Fruit fly (Drosophila melanogaster) whole organism, embryonic: ENCODE measurements around the gene CG7506.

Experiments
- ATbp ChIP-seq: fragments of 200-800 bp; sonication (Bioruptor generic); optimal IDR thresholded peaks from 2 replicates; lab custom pipeline; 2017; ENCODE audit warnings: missing biosample characterization, mild to moderate bottlenecking, missing genetic modification characterization, missing genetic modification reagents
- CG10366 ChIP-seq: fragments of 200-800 bp; sonication (Bioruptor generic); IDR thresholded peaks from 2 replicates; pipeline ENCODE4 v1.3.6; 2022; ENCODE audit warnings: missing biosample characterization, missing genetic modification characterization
- CG10959 ChIP-seq: fragments of 200-800 bp; sonication (Bioruptor generic); IDR thresholded peaks from 2 replicates; pipeline ENCODE4 v1.3.6; 2022; ENCODE audit warnings: missing biosample characterization, missing genetic modification characterization
- CG11696 ChIP-seq: fragments of 200-800 bp; sonication (Bioruptor generic); IDR thresholded peaks from 2 replicates; pipeline ENCODE4 v1.3.6; 2022; ENCODE audit warnings: missing biosample characterization, missing genetic modification characterization
- CG12659 ChIP-seq: fragments of 200-800 bp; sonication (Bioruptor generic); optimal IDR thresholded peaks from 3 replicates; lab custom pipeline; 2017; ENCODE audit warnings: mild to moderate bottlenecking, missing biosample characterization, missing genetic modification reagents, missing genetic modification characterization
- CG13424 ChIP-seq: fragments of 200-800 bp; sonication (Bioruptor generic); optimal IDR thresholded peaks from 2 replicates; lab custom pipeline; 2019; ENCODE audit warnings: missing biosample characterization, mild to moderate bottlenecking, missing genetic modification characterization, moderate library complexity
- CG14965 ChIP-seq: fragments of 200-800 bp; sonication (Bioruptor generic); optimal IDR thresholded peaks from 2 replicates; lab custom pipeline; 2016; ENCODE audit warnings: missing biosample characterization, missing genetic modification characterization, borderline replicate concordance
- CG17359 ChIP-seq: fragments of 200-800 bp; sonication (Bioruptor generic); optimal IDR thresholded peaks from 3 replicates; lab custom pipeline; 2018; ENCODE audit warnings: missing biosample characterization, mild to moderate bottlenecking, missing genetic modification characterization, moderate library complexity
- CG18262 ChIP-seq: fragments of 200-800 bp; optimal IDR thresholded peaks from 3 replicates; lab custom pipeline; 2019; ENCODE audit warnings: missing biosample characterization, mild to moderate bottlenecking, missing genetic modification characterization, moderate library complexity
- CG4424 ChIP-seq: fragments of 200-800 bp; sonication (Bioruptor generic); optimal IDR thresholded peaks from 3 replicates; lab custom pipeline; 2016; ENCODE audit warnings: missing biosample characterization, missing genetic modification characterization
- CG6175 ChIP-seq: fragments of 200-800 bp; sonication (Bioruptor generic); IDR thresholded peaks from 3 replicates; pipeline ENCODE4 v1.3.6; 2022; ENCODE audit warnings: missing biosample characterization, missing genetic modification characterization
- CG6689 ChIP-seq: fragments of 200-800 bp; sonication (Bioruptor generic); IDR thresholded peaks from 2 replicates; pipeline ENCODE4 v1.3.6; 2022; ENCODE audit warnings: missing biosample characterization, missing genetic modification characterization
- CG7357 ChIP-seq: fragments of 200-800 bp; sonication (Bioruptor generic); IDR thresholded peaks from 3 replicates; pipeline ENCODE4 v1.3.6; 2022; ENCODE audit warnings: missing biosample characterization, missing genetic modification characterization
- CG7839 ChIP-seq: fragments of 200-800 bp; sonication (Bioruptor generic); optimal IDR thresholded peaks from 3 replicates; lab custom pipeline; 2018; ENCODE audit warnings: missing biosample characterization, mild to moderate bottlenecking, missing genetic modification characterization, moderate library complexity
- CG8388 ChIP-seq: fragments of 200-800 bp; sonication (Bioruptor generic); optimal IDR thresholded peaks from 2 replicates; lab custom pipeline; 2019; ENCODE audit warnings: missing biosample characterization, mild to moderate bottlenecking, missing genetic modification characterization, moderate library complexity
- CG8478 ChIP-seq: fragments of >200 bp; optimal IDR thresholded peaks from 2 replicates; lab custom pipeline; 2018
- CHES-1-like ChIP-seq: fragments of 200-800 bp; sonication (Bioruptor generic); optimal IDR thresholded peaks from 2 replicates; lab custom pipeline; 2016; ENCODE audit warnings: missing biosample characterization, missing genetic modification characterization
- D19A ChIP-seq: fragments of 200-800 bp; optimal IDR thresholded peaks from 3 replicates; lab custom pipeline; 2019; ENCODE audit warnings: missing biosample characterization, mild to moderate bottlenecking, missing genetic modification characterization, moderate library complexity
- Deaf1 ChIP-seq: fragments of 200-800 bp; optimal IDR thresholded peaks from 3 replicates; lab custom pipeline; 2019; ENCODE audit warnings: missing biosample characterization, mild to moderate bottlenecking, missing genetic modification characterization, moderate library complexity
- Gug ChIP-seq: fragments of 200-800 bp; sonication (Bioruptor generic); IDR thresholded peaks from 4 replicates; pipeline ENCODE4 v1.3.6; 2022; ENCODE audit warnings: missing biosample characterization, missing genetic modification characterization
- HLH3B ChIP-seq: fragments of 200-800 bp; sonication (Bioruptor generic); IDR thresholded peaks from 2 replicates; pipeline ENCODE4 v1.3.6; 2022; ENCODE audit warnings: missing biosample characterization, missing genetic modification characterization
- Hmx ChIP-seq: fragments of 200-800 bp; sonication (Bioruptor generic); optimal IDR thresholded peaks from 2 replicates; lab custom pipeline; 2016; ENCODE audit warnings: missing biosample characterization, missing genetic modification characterization
- Hsf ChIP-seq: fragments of 200-800 bp; sonication (Bioruptor generic); optimal IDR thresholded peaks from 3 replicates; lab custom pipeline; 2016; ENCODE audit warnings: missing biosample characterization, missing genetic modification characterization
- Lim3 ChIP-seq: fragments of 200-800 bp; sonication (Bioruptor generic); IDR thresholded peaks from 2 replicates; pipeline ENCODE4 v1.3.6; 2022; ENCODE audit warnings: missing biosample characterization, missing genetic modification characterization
- Nf-YB ChIP-seq: fragments of 200-800 bp; sonication (Bioruptor generic); optimal IDR thresholded peaks from 3 replicates; lab custom pipeline; 2019; ENCODE audit warnings: missing biosample characterization, mild to moderate bottlenecking, missing genetic modification characterization, moderate library complexity
- Ssrp ChIP-seq: fragments of 200-800 bp; sonication (Bioruptor generic); optimal IDR thresholded peaks from 2 replicates; lab custom pipeline; 2018; ENCODE audit warnings: missing biosample characterization, mild to moderate bottlenecking, missing genetic modification characterization, moderate library complexity
- ash1 ChIP-seq: fragments of 200-800 bp; sonication (Bioruptor generic); optimal IDR thresholded peaks from 2 replicates; lab custom pipeline; 2018; ENCODE audit warnings: missing biosample characterization, mild to moderate bottlenecking, missing genetic modification characterization
- bsh ChIP-seq, 2 experiments: fragments of 200-800 bp; sonication (Bioruptor generic); optimal IDR thresholded peaks; 2 replicates each; lab custom pipeline; 2017 to 2018; ENCODE audit warnings: mild to moderate bottlenecking in 2 of 2, missing biosample characterization in 2 of 2, missing genetic modification characterization in 2 of 2, moderate library complexity in 1 of 2
- ci ChIP-seq: fragments of 200-800 bp; sonication (Bioruptor generic); IDR thresholded peaks from 3 replicates; pipeline ENCODE4 v1.3.6; 2022; ENCODE audit warnings: missing biosample characterization, missing genetic modification characterization
- crol ChIP-seq: fragments of 200-800 bp; sonication (Bioruptor generic); IDR thresholded peaks from 2 replicates; pipeline ENCODE4 v1.3.6; 2022; ENCODE audit warnings: missing biosample characterization, missing genetic modification characterization
- crp ChIP-seq, 2 experiments: fragments of 200-800 bp; sonication (Bioruptor generic); optimal IDR thresholded peaks; 2 replicates in 1 of 2; 3 replicates in 1 of 2; lab custom pipeline; 2017; ENCODE audit warnings: missing biosample characterization in 2 of 2, missing genetic modification characterization in 2 of 2, mild to moderate bottlenecking in 1 of 2, moderate library complexity in 1 of 2
- dmrt99B ChIP-seq: fragments of 200-800 bp; sonication (Bioruptor generic); optimal IDR thresholded peaks from 2 replicates; lab custom pipeline; 2018; ENCODE audit warnings: missing biosample characterization, mild to moderate bottlenecking, missing genetic modification characterization, moderate library complexity
- fd102C ChIP-seq: fragments of 200-800 bp; sonication (Bioruptor generic); optimal IDR thresholded peaks from 2 replicates; lab custom pipeline; 2018; ENCODE audit warnings: missing biosample characterization, mild to moderate bottlenecking, missing genetic modification characterization, moderate library complexity
- fd96Cb ChIP-seq: fragments of 200-800 bp; sonication (Bioruptor generic); optimal IDR thresholded peaks from 2 replicates; lab custom pipeline; 2018; ENCODE audit warnings: missing biosample characterization, mild to moderate bottlenecking, missing genetic modification characterization, moderate library complexity
- gem ChIP-seq: fragments of 200-800 bp; sonication (Bioruptor generic); optimal IDR thresholded peaks from 2 replicates; lab custom pipeline; 2019; ENCODE audit warnings: missing biosample characterization, mild to moderate bottlenecking, missing genetic modification characterization, moderate library complexity
- kni ChIP-seq: fragments of 200-800 bp; sonication (Bioruptor generic); optimal IDR thresholded peaks from 3 replicates; lab custom pipeline; 2017; ENCODE audit warnings: mild to moderate bottlenecking, missing biosample characterization, missing genetic modification reagents, missing genetic modification characterization
- nmo ChIP-seq: fragments of 200-800 bp; sonication (Bioruptor generic); optimal IDR thresholded peaks from 2 replicates; lab custom pipeline; 2018; ENCODE audit warnings: missing biosample characterization, mild to moderate bottlenecking, missing genetic modification characterization, moderate library complexity
- p53 ChIP-seq: fragments of 200-800 bp; sonication (Bioruptor generic); optimal IDR thresholded peaks from 2 replicates; lab custom pipeline; 2016; ENCODE audit warnings: missing biosample characterization, missing genetic modification characterization
- sc ChIP-seq, 3 experiments: fragments of >200 bp in 2 of 3; fragments of 200-800 bp in 1 of 3; sonication (Bioruptor generic) in 1 of 3; optimal IDR thresholded peaks; 2 replicates in 2 of 3; 3 replicates in 1 of 3; lab custom pipeline; 2017; ENCODE audit warnings: mild to moderate bottlenecking in 1 of 3, missing biosample characterization in 1 of 3, missing genetic modification characterization in 1 of 3, missing genetic modification reagents in 1 of 3
- sisA ChIP-seq: fragments of 200-800 bp; sonication (Bioruptor generic); IDR thresholded peaks from 2 replicates; pipeline ENCODE4 v1.3.6; 2022; ENCODE audit warnings: missing biosample characterization, missing genetic modification characterization
- slbo ChIP-seq: fragments of 200-800 bp; sonication (Bioruptor generic); IDR thresholded peaks from 2 replicates; pipeline ENCODE4 v1.3.6; 2022; ENCODE audit warnings: missing biosample characterization, missing genetic modification characterization
- tgo ChIP-seq: fragments of 200-800 bp; sonication (Bioruptor generic); IDR thresholded peaks from 3 replicates; pipeline ENCODE4 v1.3.6; 2022; ENCODE audit warnings: missing biosample characterization, missing genetic modification characterization
- tll ChIP-seq, 2 experiments: fragments of 200-800 bp in 1 of 2; fragments of >200 bp in 1 of 2; sonication (Bioruptor generic) in 1 of 2; optimal IDR thresholded peaks; 2 replicates each; lab custom pipeline; 2017 to 2019; ENCODE audit warnings: missing biosample characterization in 2 of 2, missing genetic modification characterization in 2 of 2, mild to moderate bottlenecking in 1 of 2, moderate library complexity in 1 of 2
- vvl ChIP-seq: fragments of 200-800 bp; sonication (Bioruptor generic); IDR thresholded peaks from 2 replicates; pipeline ENCODE4 v1.3.6; 2022; ENCODE audit warnings: missing biosample characterization, missing genetic modification characterization

The CG7506 gene

dm6 chr3L:7601122-7601841, 40.2 kb downstream of the CG7506 start (continued):
- peak; percentile 25 for TF ChIP-seq Deaf1 (tag; lab: Kevin White, UChicago)
- no peak for TF ChIP-seq Hmx (GFP tag; lab: Kevin White, UChicago)
- peak; percentile 23 for TF ChIP-seq CG8388 (GFP tag; lab: Kevin White, UChicago)
- TF ChIP-seq crp (GFP tag; optimal IDR thresholded peaks at IDR 0.05; lab: Kevin White, UChicago): no peak
- peak; percentile 10; the same call in 1 of the 2 replicates for TF ChIP-seq CG10959 (GFP tag; lab: Robert Waterston, UW)
- TF ChIP-seq dmrt99B (tag; lab: Kevin White, UChicago): peak; percentile 39
- TF ChIP-seq p53: no peak
- TF ChIP-seq bsh (GFP tag; optimal IDR thresholded peaks at IDR 0.05; lab: Kevin White, UChicago): peak in 1 of 2 experiments; percentile 41
- 0 out of 3 replicates have a peak, but pooled peaks have one; percentile 18 for TF ChIP-seq CG7357
- no peak for TF ChIP-seq Gug (GFP tag; lab: Robert Waterston, UW)
- no peak for TF ChIP-seq Nf-YB (GFP tag; lab: Kevin White, UChicago)
- peak; percentile 49 for TF ChIP-seq CG10366 (GFP tag; lab: Robert Waterston, UW)
- TF ChIP-seq CHES-1-like (GFP tag; lab: Kevin White, UChicago): no peak
- no peak for TF ChIP-seq CG12659 (GFP tag; lab: Kevin White, UChicago)
- TF ChIP-seq slbo (GFP tag; lab: Robert Waterston, UW): 0 out of 2 replicates have a peak, but pooled peaks have one; percentile 33
- peak; percentile 23; the same call in 1 of the 2 replicates for TF ChIP-seq CG6689
- no peak for TF ChIP-seq CG6175 (GFP tag; lab: Robert Waterston, UW)
- TF ChIP-seq CG8478: no peak
- TF ChIP-seq kni (GFP tag; lab: Kevin White, UChicago): no peak
- TF ChIP-seq CG13424: peak; percentile 26
- TF ChIP-seq sisA (GFP tag; lab: Robert Waterston, UW): peak; percentile 33
- peak; percentile 29 for TF ChIP-seq CG7839
- no peak for TF ChIP-seq fd96Cb (tag; lab: Kevin White, UChicago)
- TF ChIP-seq nmo (GFP tag; lab: Kevin White, UChicago): peak; percentile 21
- no peak for TF ChIP-seq CG14965
- no peak for TF ChIP-seq fd102C (GFP tag; lab: Kevin White, UChicago)
- no peak for TF ChIP-seq sc (optimal IDR thresholded peaks at IDR 0.05; lab: Kevin White, UChicago)
- no peak for TF ChIP-seq sc (GFP tag; optimal IDR thresholded peaks at IDR 0.05; lab: Kevin White, UChicago)
- peak; percentile 29; the same call in 1 of the 2 replicates for TF ChIP-seq crol (GFP tag; lab: Robert Waterston, UW)
- peak; percentile 14 for TF ChIP-seq ATbp (GFP tag; lab: Kevin White, UChicago)
- TF ChIP-seq Hsf: no peak
- TF ChIP-seq HLH3B (GFP tag; lab: Robert Waterston, UW): peak; percentile 47
- TF ChIP-seq CG18262 (tag; lab: Kevin White, UChicago): peak; percentile 16
- TF ChIP-seq CG11696 (GFP tag; lab: Robert Waterston, UW): no peak
- TF ChIP-seq Ssrp: no peak
- TF ChIP-seq CG4424 (GFP tag; lab: Kevin White, UChicago): peak; percentile 2
- TF ChIP-seq tgo (GFP tag; lab: Robert Waterston, UW): peak; percentile 38; the same call in 2 of the 3 replicates
- TF ChIP-seq ash1 (GFP tag; lab: Kevin White, UChicago): no peak
- TF ChIP-seq ci (GFP tag; lab: Robert Waterston, UW): 0 out of 3 replicates have a peak, but pooled peaks have one; percentile 11
- TF ChIP-seq gem (tag; lab: Kevin White, UChicago): peak; percentile 42
- TF ChIP-seq tll (GFP tag; optimal IDR thresholded peaks at IDR 0.05; lab: Kevin White, UChicago): no peak
- peak; percentile 29; the same call in 1 of the 2 replicates for TF ChIP-seq vvl
- no peak for TF ChIP-seq Lim3
- peak; percentile 5 for TF ChIP-seq CG17359 (tag; lab: Kevin White, UChicago)
- TF ChIP-seq D19A: no peak
